Worm (Caenorhabditis elegans) whole organism, young adult: ENCODE data around the gene myrf-1.
A peak's percentile ranks its signal among the peaks of the same experiment; 100 is the strongest.

Experiments
- B0019.2 ChIP-seq: fragments of 200-800 bp; sonication (Bioruptor generic); conservative IDR thresholded peaks from 2 replicates; pipeline ENCODE4 v1.3.6; 2022; ENCODE audit warnings: missing genetic modification reagents, missing genetic modification characterization, missing compliant biosample characterization
- B0035.1 ChIP-seq: sonication (generic microtip); optimal IDR thresholded peaks from 2 replicates; lab custom pipeline; 2016; ENCODE audit warnings: missing genetic modification characterization, mild to moderate bottlenecking, missing compliant biosample characterization, missing genotype, missing genetic modification reagents
- F33H1.4 ChIP-seq: fragments of 200-800 bp; sonication (Bioruptor generic); IDR thresholded peaks from 2 replicates; pipeline ENCODE4 v1.3.6; 2022; ENCODE audit warnings: missing genetic modification reagents, missing genetic modification characterization, missing compliant biosample characterization
- F37B4.10 ChIP-seq: fragments of 200-800 bp; sonication (Bioruptor generic); IDR thresholded peaks from 2 replicates; pipeline ENCODE4 v1.3.6; 2022; ENCODE audit warnings: missing genetic modification characterization, missing compliant biosample characterization
- F49E8.2 ChIP-seq: sonication (generic microtip); optimal IDR thresholded peaks from 3 replicates; lab custom pipeline; 2017; ENCODE audit warnings: missing genetic modification characterization, mild to moderate bottlenecking, missing compliant biosample characterization, antibody characterized with exemption, moderate library complexity; ENCODE audit not compliant: insufficient read depth
- K12H6.12 ChIP-seq: fragments of 200-800 bp; sonication (Bioruptor generic); optimal IDR thresholded peaks from 2 replicates; lab custom pipeline; 2018; ENCODE audit warnings: mild to moderate bottlenecking, missing genetic modification characterization, missing compliant biosample characterization
- Y53F4B.3 ChIP-seq: fragments of 200-800 bp; sonication (Bioruptor generic); IDR thresholded peaks from 2 replicates; pipeline ENCODE4 v1.3.6; 2022; ENCODE audit warnings: missing genetic modification reagents, missing genetic modification characterization, missing compliant biosample characterization
- Y56A3A.18 ChIP-seq: fragments of 200-800 bp; sonication (Bioruptor generic); IDR thresholded peaks from 2 replicates; pipeline ENCODE4 v1.3.6; 2022; ENCODE audit warnings: missing genetic modification reagents, missing genetic modification characterization, missing compliant biosample characterization
- Y79H2A.3 ChIP-seq: fragments of 200-800 bp; sonication (Bioruptor generic); conservative IDR thresholded peaks from 2 replicates; pipeline ENCODE4 v1.3.6; 2022; ENCODE audit warnings: missing genetic modification reagents, missing genetic modification characterization, missing compliant biosample characterization
- akir-1 ChIP-seq: fragments of 200-800 bp; sonication (Bioruptor generic); optimal IDR thresholded peaks from 2 replicates; lab custom pipeline; 2018; ENCODE audit warnings: mild to moderate bottlenecking, missing genetic modification characterization, moderate library complexity, missing compliant biosample characterization
- aptf-2 ChIP-seq: fragments of 200-800 bp; sonication (Bioruptor generic); conservative IDR thresholded peaks from 2 replicates; pipeline ENCODE4 v1.3.6; 2022; ENCODE audit warnings: missing genetic modification reagents, missing genetic modification characterization, missing compliant biosample characterization
- aptf-3 ChIP-seq: fragments of 200-800 bp; sonication (Bioruptor generic); IDR thresholded peaks from 2 replicates; pipeline ENCODE4 v1.3.6; 2022; ENCODE audit warnings: missing genetic modification characterization, missing compliant biosample characterization
- attf-3 ChIP-seq: fragments of 200-800 bp; sonication (Bioruptor generic); conservative IDR thresholded peaks from 2 replicates; pipeline ENCODE4 v1.3.6; 2022; ENCODE audit warnings: missing genetic modification reagents, missing genetic modification characterization, missing compliant biosample characterization
- bed-2 ChIP-seq: fragments of 200-800 bp; sonication (Bioruptor generic); IDR thresholded peaks from 2 replicates; pipeline ENCODE4 v1.3.6; 2022; ENCODE audit warnings: missing genetic modification reagents, missing genetic modification characterization, missing compliant biosample characterization
- ccch-3 ChIP-seq: fragments of 200-800 bp; sonication (Bioruptor generic); optimal IDR thresholded peaks from 2 replicates; lab custom pipeline; 2018; ENCODE audit warnings: mild to moderate bottlenecking, missing genetic modification characterization, missing compliant biosample characterization
- ceh-100 ChIP-seq: fragments of 200-800 bp; sonication (Bioruptor generic); IDR thresholded peaks from 2 replicates; pipeline ENCODE4 v1.3.6; 2022; ENCODE audit warnings: missing genetic modification reagents, missing genetic modification characterization, missing compliant biosample characterization
- ceh-58 ChIP-seq: fragments of 200-800 bp; sonication (Bioruptor generic); IDR thresholded peaks from 2 replicates; pipeline ENCODE4 v1.3.6; 2022; ENCODE audit warnings: missing genetic modification characterization, missing compliant biosample characterization
- die-1 ChIP-seq: sonication (generic microtip); optimal IDR thresholded peaks from 2 replicates; lab custom pipeline; 2016; ENCODE audit warnings: missing genotype, mild to moderate bottlenecking, missing genetic modification characterization, missing compliant biosample characterization
- dox-1 ChIP-seq: fragments of 200-800 bp; sonication (Bioruptor generic); IDR thresholded peaks from 2 replicates; pipeline ENCODE4 v1.3.6; 2022; ENCODE audit warnings: missing genetic modification reagents, missing genetic modification characterization, missing compliant biosample characterization
- egl-44 ChIP-seq: fragments of 200-800 bp; sonication (Bioruptor generic); IDR thresholded peaks from 2 replicates; pipeline ENCODE4 v1.3.6; 2022; ENCODE audit warnings: missing genetic modification reagents, missing genetic modification characterization, missing compliant biosample characterization
- egrh-3 ChIP-seq: fragments of 200-800 bp; sonication (Bioruptor generic); IDR thresholded peaks from 2 replicates; pipeline ENCODE4 v1.3.6; 2022; ENCODE audit warnings: missing genetic modification reagents, missing genetic modification characterization, missing compliant biosample characterization
- ets-4 ChIP-seq: fragments of 200-800 bp; sonication (Bioruptor generic); optimal IDR thresholded peaks from 2 replicates; lab custom pipeline; 2018; ENCODE audit warnings: mild to moderate bottlenecking, missing genetic modification characterization, missing compliant biosample characterization
- hmg-1.2 ChIP-seq: fragments of 200-800 bp; sonication (Bioruptor generic); IDR thresholded peaks from 2 replicates; pipeline ENCODE4 v1.3.6; 2022; ENCODE audit warnings: missing genetic modification reagents, missing genetic modification characterization, missing compliant biosample characterization
- lag-1 ChIP-seq: fragments of 200-800 bp; sonication (Bioruptor generic); IDR thresholded peaks from 2 replicates; pipeline ENCODE4 v1.3.6; 2022; ENCODE audit warnings: missing genetic modification reagents, missing genetic modification characterization, missing compliant biosample characterization
- let-607 ChIP-seq, 2 experiments: fragments of 200-800 bp in 1 of 2; sonication (Bioruptor generic) in 1 of 2; sonication (generic microtip) in 1 of 2; optimal IDR thresholded peaks; 2 replicates each; lab custom pipeline; 2016 to 2018; ENCODE audit warnings: mild to moderate bottlenecking in 2 of 2, missing compliant biosample characterization in 2 of 2, missing genetic modification characterization in 2 of 2, moderate library complexity in 2 of 2, missing genotype in 1 of 2
- lin-40 ChIP-seq: sonication (generic microtip); optimal IDR thresholded peaks from 2 replicates; lab custom pipeline; 2016; ENCODE audit warnings: missing genetic modification characterization, mild to moderate bottlenecking, missing compliant biosample characterization, missing genotype, missing genetic modification reagents
- lir-1 ChIP-seq: fragments of 200-800 bp; sonication (Bioruptor generic); conservative IDR thresholded peaks from 2 replicates; pipeline ENCODE4 v1.3.6; 2022; ENCODE audit warnings: missing genetic modification reagents, missing genetic modification characterization, missing compliant biosample characterization
- lsy-27 ChIP-seq: sonication (generic microtip); optimal IDR thresholded peaks from 2 replicates; lab custom pipeline; 2017; ENCODE audit warnings: missing genetic modification characterization, mild to moderate bottlenecking, missing compliant biosample characterization, antibody characterized with exemption, missing genotype, borderline replicate concordance; ENCODE audit not compliant: insufficient read depth
- madf-10 ChIP-seq: sonication (generic microtip); optimal IDR thresholded peaks from 2 replicates; lab custom pipeline; 2016; ENCODE audit warnings: mild to moderate bottlenecking, missing genetic modification characterization, missing compliant biosample characterization
- madf-8 ChIP-seq: fragments of 200-800 bp; sonication (Bioruptor generic); conservative IDR thresholded peaks from 2 replicates; pipeline ENCODE4 v1.3.6; 2022; ENCODE audit warnings: missing genetic modification reagents, missing genetic modification characterization, missing compliant biosample characterization
- mel-28 ChIP-seq: sonication (generic microtip); optimal IDR thresholded peaks from 2 replicates; lab custom pipeline; 2016; ENCODE audit warnings: borderline replicate concordance, mild to moderate bottlenecking, missing genetic modification characterization, missing compliant biosample characterization
- nfya-2 ChIP-seq: fragments of 200-800 bp; sonication (Bioruptor generic); IDR thresholded peaks from 2 replicates; pipeline ENCODE4 v1.3.6; 2022; ENCODE audit warnings: missing genetic modification reagents, missing genetic modification characterization, missing compliant biosample characterization
- nfyb-1 ChIP-seq: fragments of 200-800 bp; sonication (Bioruptor generic); IDR thresholded peaks from 2 replicates; pipeline ENCODE4 v1.3.6; 2022; ENCODE audit warnings: missing genetic modification reagents, missing genetic modification characterization, missing compliant biosample characterization
- nhr-27 ChIP-seq: fragments of 200-800 bp; sonication (Bioruptor generic); optimal IDR thresholded peaks from 2 replicates; lab custom pipeline; 2018; ENCODE audit warnings: mild to moderate bottlenecking, missing genetic modification characterization, moderate library complexity, missing compliant biosample characterization
- rec-8 ChIP-seq, 2 experiments: sonication (generic microtip); optimal IDR thresholded peaks; 2 replicates each; lab custom pipeline; 2016; ENCODE audit warnings: mild to moderate bottlenecking in 2 of 2, missing genetic modification characterization in 2 of 2, missing genetic modification reagents in 2 of 2, missing genotype in 2 of 2, missing biosample characterization in 1 of 2, missing compliant biosample characterization in 1 of 2, moderate library complexity in 1 of 2
- rpc-1 ChIP-seq, 2 experiments: fragments of 150-350 bp in 1 of 2; sonication (generic microtip) in 1 of 2; optimal IDR thresholded peaks; 2 replicates each; lab custom pipeline; 2014 to 2018; ENCODE audit warnings: missing biosample characterization in 1 of 2, missing genetic modification characterization in 1 of 2, missing genetic modification reagents in 1 of 2, missing genotype in 1 of 2
- sdz-38 ChIP-seq: sonication (generic microtip); optimal IDR thresholded peaks from 2 replicates; lab custom pipeline; 2016; ENCODE audit warnings: missing genotype, missing genetic modification characterization, missing compliant biosample characterization
- snpc-1.1 ChIP-seq: sonication (generic microtip); optimal IDR thresholded peaks from 2 replicates; lab custom pipeline; 2017; ENCODE audit warnings: missing genetic modification characterization, mild to moderate bottlenecking, missing compliant biosample characterization, antibody characterized with exemption, moderate library complexity, missing genotype, missing genetic modification reagents; ENCODE audit not compliant: insufficient read depth
- snpc-3.4 ChIP-seq: sonication (generic microtip); optimal IDR thresholded peaks from 2 replicates; lab custom pipeline; 2017; ENCODE audit warnings: missing genetic modification characterization, mild to moderate bottlenecking, missing compliant biosample characterization, antibody characterized with exemption, moderate library complexity, missing genotype, missing genetic modification reagents
- tlf-1 ChIP-seq: fragments of 200-800 bp; sonication (Bioruptor generic); optimal IDR thresholded peaks from 2 replicates; lab custom pipeline; 2018; ENCODE audit warnings: mild to moderate bottlenecking, missing genetic modification characterization, missing compliant biosample characterization
- xnd-1 ChIP-seq: sonication (generic microtip); optimal IDR thresholded peaks from 2 replicates; lab custom pipeline; 2016; ENCODE audit warnings: missing genotype, missing genetic modification reagents, missing genetic modification characterization, missing compliant biosample characterization
- zim-3 ChIP-seq: sonication (generic microtip); optimal IDR thresholded peaks from 2 replicates; lab custom pipeline; 2017; ENCODE audit warnings: mild to moderate bottlenecking, missing genetic modification characterization, moderate library complexity, missing compliant biosample characterization
- ztf-18 ChIP-seq: sonication (generic microtip); optimal IDR thresholded peaks from 2 replicates; lab custom pipeline; 2016; ENCODE audit warnings: missing genotype, mild to moderate bottlenecking, missing genetic modification characterization, missing compliant biosample characterization
- ztf-28 ChIP-seq: fragments of 200-800 bp; sonication (Bioruptor generic); IDR thresholded peaks from 2 replicates; pipeline ENCODE4 v1.3.6; 2022; ENCODE audit warnings: missing genetic modification reagents, missing genetic modification characterization, missing compliant biosample characterization
- ztf-6 ChIP-seq: fragments of 200-800 bp; sonication (Bioruptor generic); IDR thresholded peaks from 2 replicates; pipeline ENCODE4 v1.3.6; 2022; ENCODE audit warnings: missing genetic modification reagents, missing genetic modification characterization, missing compliant biosample characterization

Gene myrf-1

ce11 chrII:10541923-10542486 lies 39.7 kb upstream of the myrf-1 start, which contains the start of gene pro-1:
Gene pro-1, minus strand, starts transcription at chrII:10541996.
- peak; percentile 15 for TF ChIP-seq ccch-3 (GFP tag; lab: Kevin White, UChicago)
- TF ChIP-seq aptf-2 (GFP tag; lab: Robert Waterston, UW), result no peak
- no peak for TF ChIP-seq xnd-1
- TF ChIP-seq B0019.2 (GFP tag; lab: Robert Waterston, UW), result no peak; the same call in 1 of the 2 replicates
- peak; percentile 65 for TF ChIP-seq lsy-27 (tag; lab: Kevin White, UChicago)
- TF ChIP-seq F49E8.2 (tag; lab: Kevin White, UChicago), result no peak
- TF ChIP-seq nfya-2 (GFP tag; lab: Robert Waterston, UW), result no peak
- peak; percentile 37; the same call in 1 of the 2 replicates for TF ChIP-seq ceh-58
- TF ChIP-seq sdz-38 (tag; lab: Kevin White, UChicago), result no peak
- no peak for TF ChIP-seq egrh-3 (GFP tag; lab: Robert Waterston, UW)
- peak; percentile 53 for TF ChIP-seq F33H1.4 (GFP tag; lab: Robert Waterston, UW)
- no peak for TF ChIP-seq bed-2
- TF ChIP-seq B0035.1 (tag; lab: Kevin White, UChicago), result peak; percentile 88
- 0 out of 2 replicates have a peak, but pooled peaks have one; percentile 7 for TF ChIP-seq Y79H2A.3 (GFP tag; lab: Robert Waterston, UW)
- TF ChIP-seq nhr-27 (tag; lab: Kevin White, UChicago), result peak; percentile 12
- peak; percentile 76 for TF ChIP-seq tlf-1
- no peak for TF ChIP-seq rec-8 (tag; optimal IDR thresholded peaks at IDR 0.05; lab: Kevin White, UChicago)
- TF ChIP-seq aptf-3 (GFP tag; lab: Robert Waterston, UW), result peak; percentile 91; the same call in 1 of the 2 replicates
- peak; percentile 37 for TF ChIP-seq snpc-1.1
- peak; percentile 57 for TF ChIP-seq hmg-1.2 (GFP tag; lab: Robert Waterston, UW)
- TF ChIP-seq mel-28 (tag; lab: Kevin White, UChicago), result peak; percentile 65
- TF ChIP-seq F37B4.10 (GFP tag; lab: Robert Waterston, UW), result no peak
- TF ChIP-seq attf-3, result peak; percentile 36; the same call in 1 of the 2 replicates
- TF ChIP-seq die-1 (tag; lab: Kevin White, UChicago), result no peak
- TF ChIP-seq ets-4 (GFP tag; lab: Kevin White, UChicago), result no peak
- TF ChIP-seq snpc-3.4, result no peak
- peak; percentile 31 for TF ChIP-seq madf-10 (tag; lab: Kevin White, UChicago)
- TF ChIP-seq rpc-1 (optimal IDR thresholded peaks at IDR 0.05; lab: Kevin White, UChicago), result no peak
- no peak for TF ChIP-seq rpc-1 (tag; optimal IDR thresholded peaks at IDR 0.05; lab: Kevin White, UChicago)
- peak; percentile 79; the same call in 1 of the 2 replicates for TF ChIP-seq egl-44 (GFP tag; lab: Robert Waterston, UW)
- TF ChIP-seq Y53F4B.3 (GFP tag; lab: Robert Waterston, UW), result peak; percentile 52; the same call in 1 of the 2 replicates
- TF ChIP-seq ztf-6 (GFP tag; lab: Robert Waterston, UW), result no peak
- TF ChIP-seq akir-1 (GFP tag; lab: Kevin White, UChicago), result no peak
- TF ChIP-seq ztf-28 (GFP tag; lab: Robert Waterston, UW), result peak; percentile 45; the same call in 1 of the 2 replicates
- TF ChIP-seq ztf-18 (tag; lab: Kevin White, UChicago), result no peak
- no peak for TF ChIP-seq lag-1 (GFP tag; lab: Robert Waterston, UW)
- peak; percentile 67 for TF ChIP-seq dox-1
- TF ChIP-seq lin-40 (tag; lab: Kevin White, UChicago), result peak; percentile 85
- TF ChIP-seq Y56A3A.18, result peak; percentile 92; the same call in 1 of the 2 replicates
- TF ChIP-seq K12H6.12 (tag; lab: Kevin White, UChicago), result peak; percentile 65
- peak; percentile 77 for TF ChIP-seq zim-3 (tag; lab: Kevin White, UChicago)
- peak; percentile 35 to 53 for TF ChIP-seq let-607 (tag; optimal IDR thresholded peaks at IDR 0.05; lab: Kevin White, UChicago)
- TF ChIP-seq lir-1 (GFP tag; lab: Robert Waterston, UW), result peak; percentile 60
- TF ChIP-seq ceh-100 (GFP tag; lab: Robert Waterston, UW), result peak; percentile 66
- peak; percentile 98 for TF ChIP-seq nfyb-1 (GFP tag; lab: Robert Waterston, UW)
- 0 out of 2 replicates have a peak, but pooled peaks have one; percentile 5 for TF ChIP-seq madf-8 (GFP tag; lab: Robert Waterston, UW)
